Fruit fly (Drosophila melanogaster): Measurements from ENCODE around the gene CG12155.

- TF ChIP-seq nau (GFP tag; optimal IDR thresholded peaks at IDR 0.05) (no peak), CG15011 (GFP tag; optimal IDR thresholded peaks at IDR 0.05) (peak; percentile 17), Sin3A (optimal IDR thresholded peaks at IDR 0.05) (no peak), run (tag; optimal IDR thresholded peaks at IDR 0.05) (no peak), Jarid2 (GFP tag; optimal IDR thresholded peaks at IDR 0.05) (no peak), exex (tag; optimal IDR thresholded peaks at IDR 0.05) (no peak)
These were observed 37.2 kb upstream of the CG12155 start for dm6 chrX:7691221-7691914.

All from whole organism, embryonic.